Worm (Caenorhabditis elegans) whole organism, L2 larva: ENCODE results near the gene cab-1.

Source experiments
- aly-2 ChIP-seq: fragments of 150-350 bp; optimal IDR thresholded peaks from 2 replicates; lab custom pipeline; 2014; ENCODE audit warnings: missing biosample characterization, missing genetic modification characterization
- blmp-1 ChIP-seq: sonication (generic microtip); optimal IDR thresholded peaks from 2 replicates; lab custom pipeline; 2017; ENCODE audit warnings: missing genetic modification characterization, mild to moderate bottlenecking, missing compliant biosample characterization, antibody characterized with exemption, moderate library complexity; ENCODE audit not compliant: insufficient read depth
- fos-1 ChIP-seq: fragments of 150-350 bp; optimal IDR thresholded peaks from 2 replicates; lab custom pipeline; 2014; ENCODE audit warnings: missing biosample characterization, missing genetic modification characterization
- nhr-237 ChIP-seq: fragments of 150-350 bp; optimal IDR thresholded peaks from 2 replicates; lab custom pipeline; 2014; ENCODE audit warnings: missing biosample characterization, missing genetic modification characterization
- nhr-77 ChIP-seq: fragments of 150-350 bp; optimal IDR thresholded peaks from 2 replicates; lab custom pipeline; 2014; ENCODE audit warnings: missing biosample characterization, missing genetic modification characterization
- snpc-4 ChIP-seq: fragments of 150-350 bp; optimal IDR thresholded peaks from 2 replicates; lab custom pipeline; 2014; ENCODE audit warnings: missing biosample characterization, missing genetic modification characterization
- ztf-11 ChIP-seq: sonication (generic microtip); optimal IDR thresholded peaks from 2 replicates; lab custom pipeline; 2017; ENCODE audit warnings: missing biosample characterization, missing genetic modification characterization

ce11 chrX:12164047-12164446, 48.7 kb downstream of the cab-1 start:
- TF ChIP-seq aly-2 (tag; lab: Kevin White, UChicago) (no peak), fos-1 (tag; lab: Kevin White, UChicago) (no peak), ztf-11 (tag; lab: Kevin White, UChicago) (no peak), snpc-4 (tag; lab: Kevin White, UChicago) (no peak), blmp-1 (no peak), nhr-237 (tag; lab: Kevin White, UChicago) (no peak), nhr-77 (no peak)
